Fruit fly (Drosophila melanogaster) whole organism, embryonic: Measurements from ENCODE around the gene ALiX.

Experiments
- Abd-B ChIP-seq: fragments of 200-800 bp; sonication (Bioruptor generic); optimal IDR thresholded peaks from 2 replicates; lab custom pipeline; 2018; ENCODE audit warnings: missing biosample characterization, mild to moderate bottlenecking, missing genetic modification characterization, moderate library complexity
- Bdp1 ChIP-seq: fragments of 200-800 bp; sonication (Bioruptor generic); optimal IDR thresholded peaks from 3 replicates; lab custom pipeline; 2016; ENCODE audit warnings: missing biosample characterization, missing genetic modification characterization
- CG11456 ChIP-seq: fragments of 200-800 bp; sonication (Bioruptor generic); IDR thresholded peaks from 3 replicates; pipeline ENCODE4 v1.3.6; 2022; ENCODE audit warnings: missing biosample characterization, missing genetic modification characterization
- CG14965 ChIP-seq: fragments of 200-800 bp; sonication (Bioruptor generic); optimal IDR thresholded peaks from 2 replicates; lab custom pipeline; 2016; ENCODE audit warnings: missing biosample characterization, missing genetic modification characterization, borderline replicate concordance
- CG1603 ChIP-seq: fragments of 200-800 bp; sonication (Bioruptor generic); optimal IDR thresholded peaks from 2 replicates; lab custom pipeline; 2019; ENCODE audit warnings: missing biosample characterization, mild to moderate bottlenecking, missing genetic modification characterization, moderate library complexity
- CG16779 ChIP-seq: fragments of 200-800 bp; sonication (Bioruptor generic); IDR thresholded peaks from 2 replicates; pipeline ENCODE4 v1.3.6; 2022; ENCODE audit warnings: missing biosample characterization, missing genetic modification characterization
- CG16815 ChIP-seq: fragments of 200-800 bp; sonication (Bioruptor generic); optimal IDR thresholded peaks from 3 replicates; lab custom pipeline; 2017; ENCODE audit warnings: missing biosample characterization, mild to moderate bottlenecking, missing genetic modification characterization
- CG17186 ChIP-seq: fragments of 200-800 bp; sonication (Bioruptor generic); optimal IDR thresholded peaks from 3 replicates; lab custom pipeline; 2017; ENCODE audit warnings: missing biosample characterization, missing genetic modification reagents, missing genetic modification characterization
- CG18599 ChIP-seq: fragments of 200-800 bp; sonication (Bioruptor generic); optimal IDR thresholded peaks from 3 replicates; lab custom pipeline; 2017; ENCODE audit warnings: missing biosample characterization, missing genetic modification characterization, mild to moderate bottlenecking, moderate library complexity, missing genetic modification reagents
- CG2202 ChIP-seq: fragments of 200-800 bp; sonication (Bioruptor generic); optimal IDR thresholded peaks from 2 replicates; lab custom pipeline; 2018; ENCODE audit warnings: missing biosample characterization, mild to moderate bottlenecking, missing genetic modification characterization
- CG2712 ChIP-seq: fragments of 200-800 bp; optimal IDR thresholded peaks from 3 replicates; lab custom pipeline; 2019; ENCODE audit warnings: missing biosample characterization, mild to moderate bottlenecking, missing genetic modification characterization, moderate library complexity
- CG31365 ChIP-seq: fragments of 200-800 bp; sonication (Bioruptor generic); optimal IDR thresholded peaks from 2 replicates; lab custom pipeline; 2018; ENCODE audit warnings: missing biosample characterization, mild to moderate bottlenecking, missing genetic modification characterization
- CG32767 ChIP-seq: fragments of 200-800 bp; sonication (Bioruptor generic); IDR thresholded peaks from 2 replicates; pipeline ENCODE4 v1.3.6; 2022; ENCODE audit warnings: missing biosample characterization, missing genetic modification characterization
- CG34422 ChIP-seq: fragments of 200-800 bp; sonication (Bioruptor generic); IDR thresholded peaks from 3 replicates; pipeline ENCODE4 v1.3.6; 2022; ENCODE audit warnings: missing biosample characterization, missing genetic modification characterization
- CG4282 ChIP-seq: fragments of 200-800 bp; sonication (Bioruptor generic); optimal IDR thresholded peaks from 2 replicates; lab custom pipeline; 2016; ENCODE audit warnings: missing biosample characterization, missing genetic modification characterization
- CG5180 ChIP-seq: fragments of 200-800 bp; sonication (Bioruptor generic); optimal IDR thresholded peaks from 3 replicates; lab custom pipeline; 2017; ENCODE audit warnings: missing biosample characterization, missing genetic modification characterization, mild to moderate bottlenecking, moderate library complexity, missing genetic modification reagents
- CG6175 ChIP-seq: fragments of 200-800 bp; sonication (Bioruptor generic); IDR thresholded peaks from 3 replicates; pipeline ENCODE4 v1.3.6; 2022; ENCODE audit warnings: missing biosample characterization, missing genetic modification characterization
- CG7963 ChIP-seq: fragments of 200-800 bp; sonication (Bioruptor generic); IDR thresholded peaks from 3 replicates; pipeline ENCODE4 v1.3.6; 2022; ENCODE audit warnings: missing biosample characterization, missing genetic modification characterization; ENCODE audit not compliant: partially characterized antibody
- CG8478 ChIP-seq: fragments of >200 bp; optimal IDR thresholded peaks from 2 replicates; lab custom pipeline; 2018
- CG8924 ChIP-seq: fragments of 200-800 bp; optimal IDR thresholded peaks from 3 replicates; lab custom pipeline; 2019; ENCODE audit warnings: missing biosample characterization, mild to moderate bottlenecking, missing genetic modification characterization, moderate library complexity
- Dp ChIP-seq: fragments of 200-800 bp; sonication (Bioruptor generic); optimal IDR thresholded peaks from 2 replicates; lab custom pipeline; 2018; ENCODE audit warnings: missing biosample characterization, mild to moderate bottlenecking, missing genetic modification characterization, moderate library complexity
- Ets65A ChIP-seq: fragments of 200-800 bp; sonication (Bioruptor generic); peaks from one replicate; lab custom pipeline; 2016; ENCODE audit warnings: missing biosample characterization, missing genetic modification characterization
- H2.0 ChIP-seq: fragments of 200-800 bp; sonication (Bioruptor generic); IDR thresholded peaks from 2 replicates; pipeline ENCODE4 v1.3.6; 2022; ENCODE audit warnings: missing biosample characterization, missing genetic modification characterization
- Myb ChIP-seq: fragments of 200-800 bp; sonication (Bioruptor generic); optimal IDR thresholded peaks from 2 replicates; lab custom pipeline; 2016; ENCODE audit warnings: missing biosample characterization, missing genetic modification characterization
- bab2 ChIP-seq: fragments of 200-800 bp; sonication (Bioruptor generic); optimal IDR thresholded peaks from 2 replicates; lab custom pipeline; 2016; ENCODE audit warnings: missing biosample characterization, missing genetic modification characterization
- chinmo ChIP-seq: fragments of 200-800 bp; sonication (Bioruptor generic); IDR thresholded peaks from 4 replicates; pipeline ENCODE4 v1.3.6; 2022; ENCODE audit warnings: missing biosample characterization, missing genetic modification characterization; ENCODE audit not compliant: partially characterized antibody
- crc ChIP-seq: fragments of 200-800 bp; sonication (Bioruptor generic); optimal IDR thresholded peaks from 2 replicates; lab custom pipeline; 2016; ENCODE audit warnings: missing biosample characterization, missing genetic modification characterization
- crol ChIP-seq: fragments of 200-800 bp; sonication (Bioruptor generic); IDR thresholded peaks from 2 replicates; pipeline ENCODE4 v1.3.6; 2022; ENCODE audit warnings: missing biosample characterization, missing genetic modification characterization
- danr ChIP-seq: fragments of 200-800 bp; sonication (Bioruptor generic); IDR thresholded peaks from 2 replicates; pipeline ENCODE4 v1.3.6; 2022; ENCODE audit warnings: missing biosample characterization, missing genetic modification characterization
- ewg ChIP-seq: fragments of 200-800 bp; sonication (Bioruptor generic); optimal IDR thresholded peaks from 3 replicates; lab custom pipeline; 2017; ENCODE audit warnings: mild to moderate bottlenecking, missing biosample characterization, missing genetic modification reagents, missing genetic modification characterization
- fd102C ChIP-seq: fragments of 200-800 bp; sonication (Bioruptor generic); optimal IDR thresholded peaks from 2 replicates; lab custom pipeline; 2018; ENCODE audit warnings: missing biosample characterization, mild to moderate bottlenecking, missing genetic modification characterization, moderate library complexity
- gce ChIP-seq: fragments of 200-800 bp; sonication (Bioruptor generic); IDR thresholded peaks from 3 replicates; pipeline ENCODE4 v1.3.6; 2022; ENCODE audit warnings: missing biosample characterization, missing genetic modification characterization
- grn ChIP-seq: fragments of 200-800 bp; sonication (Bioruptor generic); optimal IDR thresholded peaks from 3 replicates; lab custom pipeline; 2017; ENCODE audit warnings: missing biosample characterization, missing genetic modification characterization
- kah ChIP-seq: fragments of 200-800 bp; sonication (Bioruptor generic); optimal IDR thresholded peaks from 2 replicates; lab custom pipeline; 2018; ENCODE audit warnings: missing biosample characterization, mild to moderate bottlenecking, missing genetic modification characterization
- lola ChIP-seq, 3 experiments: fragments of >200 bp in 2 of 3; fragments of 200-800 bp in 1 of 3; sonication (Bioruptor generic) in 1 of 3; optimal IDR thresholded peaks; 2 replicates each; lab custom pipeline; 2017 to 2019; ENCODE audit warnings: missing biosample characterization in 3 of 3, missing genetic modification characterization in 3 of 3, mild to moderate bottlenecking in 1 of 3, moderate library complexity in 1 of 3
- nmo ChIP-seq: fragments of 200-800 bp; sonication (Bioruptor generic); optimal IDR thresholded peaks from 2 replicates; lab custom pipeline; 2018; ENCODE audit warnings: missing biosample characterization, mild to moderate bottlenecking, missing genetic modification characterization, moderate library complexity
- pros ChIP-seq: fragments of 200-800 bp; sonication (Bioruptor generic); optimal IDR thresholded peaks from 3 replicates; lab custom pipeline; 2019; ENCODE audit warnings: missing biosample characterization, mild to moderate bottlenecking, missing genetic modification characterization, moderate library complexity
- psq ChIP-seq: fragments of 200-800 bp; sonication (Bioruptor generic); optimal IDR thresholded peaks from 2 replicates; lab custom pipeline; 2017; ENCODE audit warnings: missing biosample characterization, missing genetic modification characterization
- run ChIP-seq: fragments of 200-800 bp; sonication (Bioruptor generic); optimal IDR thresholded peaks from 3 replicates; lab custom pipeline; 2018; ENCODE audit warnings: missing biosample characterization, mild to moderate bottlenecking, missing genetic modification characterization
- scrt ChIP-seq: fragments of 200-800 bp; sonication (Bioruptor generic); optimal IDR thresholded peaks from 2 replicates; lab custom pipeline; 2018; ENCODE audit warnings: missing biosample characterization, mild to moderate bottlenecking, missing genetic modification characterization, moderate library complexity
- sens ChIP-seq: fragments of 200-800 bp; sonication (Bioruptor generic); peaks from one replicate; lab custom pipeline; 2016; ENCODE audit warnings: missing biosample characterization, missing genetic modification characterization
- ssp ChIP-seq: fragments of 200-800 bp; sonication (Bioruptor generic); IDR thresholded peaks from 2 replicates; pipeline ENCODE4 v1.3.6; 2022; ENCODE audit warnings: missing biosample characterization, missing genetic modification characterization
- usp ChIP-seq: fragments of >200 bp; optimal IDR thresholded peaks from 2 replicates; lab custom pipeline; 2017; ENCODE audit warnings: missing biosample characterization, missing genetic modification characterization
- wek ChIP-seq: fragments of 200-800 bp; sonication (Bioruptor generic); optimal IDR thresholded peaks from 3 replicates; lab custom pipeline; 2018; ENCODE audit warnings: missing biosample characterization, mild to moderate bottlenecking, missing genetic modification characterization, moderate library complexity

Gene ALiX

dm6 chr3R:27677174-27677726 is 22.7 kb downstream of the ALiX start, which contains the start of gene Hsdl2 (continued):
- peak; percentile 40; the same call in 1 of the 2 replicates for TF ChIP-seq ssp (GFP tag; lab: Robert Waterston, UW)
- TF ChIP-seq sens (GFP tag; lab: Kevin White, UChicago): peak; percentile 91
- TF ChIP-seq, all 482 proteins: peak for 156

dm6 chr3R:27662857-27663256 is 37.1 kb downstream of the ALiX start:
- no peak for TF ChIP-seq grn (GFP tag; lab: Kevin White, UChicago)
- no peak for TF ChIP-seq CG6175 (GFP tag; lab: Robert Waterston, UW)
- 0 out of 2 replicates have a peak, but pooled peaks have one; percentile 16 for TF ChIP-seq crol
- TF ChIP-seq Abd-B (GFP tag; lab: Kevin White, UChicago): no peak
- TF ChIP-seq CG2712 (tag; lab: Kevin White, UChicago): no peak
- TF ChIP-seq chinmo (GFP tag; lab: Robert Waterston, UW): 0 out of 4 replicates have a peak, but pooled peaks have one; percentile 30
- no peak for TF ChIP-seq CG16815 (GFP tag; lab: Kevin White, UChicago)
- no peak for TF ChIP-seq lola (GFP tag; optimal IDR thresholded peaks at IDR 0.05; lab: Kevin White, UChicago)
- no peak for TF ChIP-seq CG2202
- no peak for TF ChIP-seq fd102C (GFP tag; lab: Kevin White, UChicago)
- no peak for TF ChIP-seq CG1603 (tag; lab: Kevin White, UChicago)
- TF ChIP-seq Ets65A: no peak
- TF ChIP-seq CG14965: no peak
- peak; percentile 87 for TF ChIP-seq ewg (GFP tag; lab: Kevin White, UChicago)
- TF ChIP-seq CG18599 (GFP tag; lab: Kevin White, UChicago): peak; percentile 1
- TF ChIP-seq CG8478 (lab: Kevin White, UChicago): peak; percentile 7
- no peak for TF ChIP-seq H2.0 (GFP tag; lab: Robert Waterston, UW)
- TF ChIP-seq gce: no peak
- TF ChIP-seq CG16779: no peak
- no peak for TF ChIP-seq nmo (GFP tag; lab: Kevin White, UChicago)
- TF ChIP-seq usp (GFP tag; lab: Kevin White, UChicago): no peak
- TF ChIP-seq CG31365 (tag; lab: Kevin White, UChicago): no peak
- TF ChIP-seq CG5180 (GFP tag; lab: Kevin White, UChicago): no peak
- TF ChIP-seq crc (GFP tag; lab: Kevin White, UChicago): no peak
- peak; percentile 80; the same call in 2 of the 3 replicates for TF ChIP-seq CG34422 (GFP tag; lab: Robert Waterston, UW)
- TF ChIP-seq wek: no peak
- no peak for TF ChIP-seq psq (GFP tag; lab: Kevin White, UChicago)
- no peak for TF ChIP-seq CG8924 (tag; lab: Kevin White, UChicago)
- TF ChIP-seq bab2 (GFP tag; lab: Kevin White, UChicago): no peak
- no peak for TF ChIP-seq kah
- TF ChIP-seq scrt (GFP tag; lab: Kevin White, UChicago): peak; percentile 100
- TF ChIP-seq danr (GFP tag; lab: Robert Waterston, UW): no peak
- TF ChIP-seq CG32767 (GFP tag; lab: Robert Waterston, UW): peak; percentile 27; the same call in 1 of the 2 replicates
- TF ChIP-seq run: no peak
- no peak for TF ChIP-seq Myb (GFP tag; lab: Kevin White, UChicago)
- TF ChIP-seq CG7963 (GFP tag; lab: Robert Waterston, UW): no peak
- TF ChIP-seq pros (GFP tag; lab: Kevin White, UChicago): no peak
- no peak for TF ChIP-seq CG4282 (GFP tag; lab: Kevin White, UChicago)
- 0 out of 3 replicates have a peak, but pooled peaks have one; percentile 17 for TF ChIP-seq CG11456 (GFP tag; lab: Robert Waterston, UW)
- no peak for TF ChIP-seq CG17186 (GFP tag; lab: Kevin White, UChicago)
- TF ChIP-seq Dp (GFP tag; lab: Kevin White, UChicago): no peak
- TF ChIP-seq Bdp1 (GFP tag; lab: Kevin White, UChicago): no peak
